Fruit fly (Drosophila melanogaster) S2 (cell line): ENCODE measurements around the gene lili.

Source experiments
- CG8478 ChIP-seq: fragments of >200 bp; optimal IDR thresholded peaks from 2 replicates; lab custom pipeline; 2018
- CTCF ChIP-seq, 2 experiments: fragments of >200 bp; optimal IDR thresholded peaks; 2 replicates each; lab custom pipeline; 2018

- TF ChIP-seq CG8478 (lab: Kevin White, UChicago): no peak
- TF ChIP-seq CTCF (optimal IDR thresholded peaks at IDR 0.05; lab: Kevin White, UChicago): no peak
Measured at dm6 chr3R:24809576-24810279, 4.1 kb downstream of the lili start.
